Worm (Caenorhabditis elegans) whole organism, L4/young adult: ENCODE measurements around the gene str-150.

Experiments
- W03F9.2 ChIP-seq: fragments of 150-350 bp; optimal IDR thresholded peaks from 2 replicates; lab custom pipeline; 2014; ENCODE audit warnings: missing biosample characterization, missing genetic modification characterization
- dao-5 ChIP-seq: sonication (generic microtip); optimal IDR thresholded peaks from 2 replicates; lab custom pipeline; 2016; ENCODE audit warnings: missing genotype, missing genetic modification characterization, moderate library complexity, missing compliant biosample characterization
- him-1 ChIP-seq: sonication (generic microtip); optimal IDR thresholded peaks from 2 replicates; lab custom pipeline; 2016; ENCODE audit warnings: missing genotype, missing genetic modification reagents, missing genetic modification characterization, missing compliant biosample characterization

Gene str-150

DNA sequence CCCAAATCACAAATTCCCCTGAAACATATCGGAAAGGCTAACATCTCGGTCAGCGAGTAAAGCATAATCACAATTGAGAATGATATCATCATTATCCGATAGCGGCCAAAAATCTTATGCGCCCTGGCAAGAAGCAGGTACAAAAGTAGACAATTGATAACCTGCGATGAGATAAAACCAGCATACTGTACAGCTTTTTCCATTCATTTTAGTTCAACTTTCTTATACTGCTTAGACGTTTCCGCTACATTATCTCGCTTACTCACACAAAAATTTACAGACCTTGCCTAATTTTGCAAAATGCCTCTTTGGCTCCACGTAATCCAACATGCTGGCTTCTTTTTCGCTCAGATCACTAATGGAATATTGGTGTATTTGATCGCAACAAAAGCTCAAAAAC lies at the start of gene str-150:
TSS of gene str-150 (plus strand) at position 301 of the 400 bp plus-strand sequence.
- no peak for TF ChIP-seq dao-5 (tag; lab: Kevin White, UChicago)
- TF ChIP-seq W03F9.2 = no peak
- no peak for TF ChIP-seq him-1

DNA sequence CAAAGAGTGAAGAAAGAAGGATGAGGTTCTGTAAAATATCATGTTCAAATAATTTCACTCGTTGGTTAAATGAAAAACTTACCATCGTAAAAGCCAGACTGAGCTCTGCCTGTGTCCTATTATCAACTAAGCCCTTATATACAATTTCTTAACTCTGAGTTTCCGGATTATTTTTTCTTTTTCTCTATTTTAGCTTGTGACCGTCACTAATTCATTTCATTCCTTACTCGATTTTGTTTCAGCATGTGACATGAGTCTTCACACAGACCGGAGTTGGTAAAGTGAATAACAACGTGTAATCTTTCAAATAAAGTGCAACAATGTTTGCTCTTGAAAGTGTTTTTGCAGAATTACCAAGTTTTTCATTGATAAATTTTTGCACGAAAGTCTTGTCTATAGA lies 49.1 kb upstream of the str-150 start, which contains the start of gene cpr-2:
TSS of gene cpr-2 (minus strand) at position 101 of the 400 bp plus-strand sequence.
- no peak for TF ChIP-seq W03F9.2
- no peak for TF ChIP-seq dao-5 (tag; lab: Kevin White, UChicago)
- TF ChIP-seq him-1 = no peak

- no peak for TF ChIP-seq him-1
These were observed 47.9 kb upstream of the str-150 start, which contains the start of gene Y32B12B.8 for ce11 chrV:16535172-16535571. Y32B12B.8 (plus strand) TSS chrV:16535472.

- no peak for TF ChIP-seq W03F9.2
- TF ChIP-seq him-1 = no peak
- TF ChIP-seq dao-5 (tag; lab: Kevin White, UChicago) = no peak
These were observed 46.4 kb upstream of the str-150 start, which contains the start of gene Y32B12B.1 for ce11 chrV:16536701-16537100. Y32B12B.1 (plus strand) TSS chrV:16537001.

- no peak for TF ChIP-seq W03F9.2
- no peak for TF ChIP-seq him-1
- no peak for TF ChIP-seq dao-5 (tag; lab: Kevin White, UChicago)
These were observed 45.1 kb upstream of the str-150 start, which contains the start of gene Y32B12B.2 for ce11 chrV:16537908-16538446. Y32B12B.2 (plus strand) TSS chrV:16538396.

DNA sequence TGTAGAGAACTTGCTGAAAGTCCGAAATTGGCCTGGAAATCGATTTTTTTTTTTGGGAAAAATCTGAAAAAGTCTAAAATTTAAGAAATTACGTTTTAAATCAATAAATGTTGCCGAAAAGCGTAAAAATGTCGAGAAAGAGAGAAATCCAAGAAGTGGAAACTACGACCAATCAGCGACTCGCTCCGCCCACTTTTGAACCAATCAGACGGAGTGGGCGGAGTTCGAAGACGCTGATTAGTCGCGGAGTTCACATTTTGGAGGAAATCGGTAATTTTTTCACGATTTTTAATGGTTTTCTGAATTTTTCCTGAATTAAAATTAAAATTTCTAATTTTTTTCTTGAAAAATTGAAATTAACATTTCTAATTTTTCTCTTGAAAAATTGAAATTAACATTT lies 43.4 kb upstream of the str-150 start:
- TF ChIP-seq him-1 (no peak), dao-5 (tag; lab: Kevin White, UChicago) (no peak), W03F9.2 (no peak)

- TF ChIP-seq him-1 = no peak
- no peak for TF ChIP-seq W03F9.2
- TF ChIP-seq dao-5 (tag; lab: Kevin White, UChicago) = no peak
These were observed 42.4 kb upstream of the str-150 start for ce11 chrV:16540657-16541056.

ce11 chrV:16550680-16551079 lies 32.4 kb upstream of the str-150 start, which contains the start of gene srbc-65:
srbc-65 (plus strand) TSS chrV:16550980.
- TF ChIP-seq him-1 (no peak), W03F9.2 (no peak), dao-5 (tag; lab: Kevin White, UChicago) (no peak)

DNA sequence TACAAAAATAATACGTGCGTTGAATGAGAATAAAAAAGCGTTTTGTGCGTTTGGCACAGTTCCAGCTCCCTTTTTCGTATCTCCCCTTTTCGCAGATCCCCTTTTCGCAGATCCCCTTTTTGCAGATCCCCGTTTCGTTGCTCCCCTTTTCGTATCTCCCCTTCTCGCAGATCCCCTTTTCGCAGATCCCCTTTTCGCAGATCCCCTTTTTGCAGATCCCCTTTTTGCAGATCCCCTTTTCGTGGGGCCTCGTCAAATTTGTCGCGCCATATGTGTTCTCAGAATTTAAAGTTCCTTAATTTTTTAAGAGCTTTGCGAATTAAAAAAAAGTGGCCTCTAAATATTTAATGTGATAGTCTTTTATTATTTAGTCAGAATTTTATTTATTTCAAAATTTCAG lies 30.1 kb upstream of the str-150 start, which contains the start of gene Y32B12B.4:
TSS of gene Y32B12B.4 (plus strand) at position 399 of the 400 bp plus-strand sequence.
- TF ChIP-seq him-1 (no peak), W03F9.2 (no peak), dao-5 (tag; lab: Kevin White, UChicago) (no peak)

DNA sequence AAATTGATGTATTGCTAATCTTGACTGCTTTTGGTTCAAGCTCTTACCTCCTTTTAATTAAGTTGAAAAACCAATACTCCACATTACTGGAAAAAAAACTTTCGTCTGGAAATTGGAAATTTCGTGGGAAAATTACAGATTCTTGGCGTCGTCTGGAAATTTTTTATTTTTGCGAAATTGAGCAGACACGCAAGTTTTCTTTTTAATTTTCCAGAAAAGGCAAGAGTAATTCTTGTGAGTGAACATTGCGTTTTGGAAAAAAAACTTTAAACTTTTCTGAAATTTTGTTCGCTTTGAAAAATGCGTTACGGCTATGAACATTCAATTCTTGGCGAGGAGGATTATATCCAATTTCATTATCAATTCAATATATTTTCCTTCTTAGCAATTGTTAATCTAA lies 17.4 kb upstream of the str-150 start, which contains the start of gene sru-45:
TSS of gene sru-45 (plus strand) at position 301 of the 400 bp plus-strand sequence.
- no peak for TF ChIP-seq dao-5 (tag; lab: Kevin White, UChicago)
- no peak for TF ChIP-seq him-1
- TF ChIP-seq W03F9.2 = no peak

ce11 chrV:16568056-16568455 lies 15.0 kb upstream of the str-150 start:
- no peak for TF ChIP-seq dao-5 (tag; lab: Kevin White, UChicago)

ce11 chrV:16570697-16571096 lies 12.4 kb upstream of the str-150 start, which contains the start of gene nhr-233:
nhr-233 (minus strand) TSS chrV:16570797.
- no peak for TF ChIP-seq him-1

- TF ChIP-seq him-1 (no peak), dao-5 (tag; lab: Kevin White, UChicago) (no peak), W03F9.2 (no peak)
These were observed 9.9 kb upstream of the str-150 start, which contains the start of gene str-149 for ce11 chrV:16573168-16573567. str-149 (plus strand) TSS chrV:16573468.

- TF ChIP-seq him-1 (no peak), dao-5 (tag; lab: Kevin White, UChicago) (no peak), W03F9.2 (no peak)
These were observed 7.2 kb upstream of the str-150 start, which contains the start of gene str-151 for ce11 chrV:16575900-16576299. str-151 (plus strand) TSS chrV:16576200.

DNA sequence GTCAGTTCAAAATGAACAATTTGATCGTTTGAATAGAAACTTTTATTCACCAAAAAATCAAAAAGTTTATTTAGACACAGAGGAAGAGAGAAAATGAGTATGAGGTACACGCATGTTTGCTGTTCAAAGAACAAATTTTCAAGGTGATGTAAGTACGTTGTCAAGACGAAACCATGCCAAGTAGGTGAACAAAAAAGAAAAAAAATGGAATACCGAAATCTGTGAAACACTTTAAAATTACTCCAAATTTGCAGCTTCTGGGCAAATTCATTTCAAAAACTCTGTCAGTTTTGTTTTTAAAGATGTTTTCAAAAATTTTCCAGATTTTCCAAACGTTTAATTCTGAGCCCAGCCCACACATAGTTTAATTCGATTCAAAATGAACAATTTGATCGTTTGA lies 2.6 kb upstream of the str-150 start, which contains the start of gene nhr-271:
TSS of gene nhr-271 (minus strand) at position 101 of the 400 bp plus-strand sequence.
- TF ChIP-seq dao-5 (tag; lab: Kevin White, UChicago) (no peak), him-1 (no peak), W03F9.2 (no peak)

ce11 chrV:16581061-16581460 lies 2.0 kb upstream of the str-150 start:
- TF ChIP-seq dao-5 (tag; lab: Kevin White, UChicago) (no peak), him-1 (no peak), W03F9.2 (no peak)
